Worm (Caenorhabditis elegans) whole organism, L1 larva: ENCODE data around the gene R07E3.6.

Experiments used
- lsy-2 ChIP-seq, 2 experiments: fragments of 150-350 bp; optimal IDR thresholded peaks; 2 replicates each; lab custom pipeline; 2014; ENCODE audit warnings: missing biosample characterization in 2 of 2, missing genetic modification characterization in 2 of 2
- mdl-1 ChIP-seq, 2 experiments: fragments of 150-350 bp; optimal IDR thresholded peaks; 2 replicates each; lab custom pipeline; 2014 to 2017; ENCODE audit warnings: missing biosample characterization in 2 of 2, missing genetic modification characterization in 2 of 2, inconsistent platforms in 1 of 2
- nhr-77 ChIP-seq: fragments of 150-350 bp; optimal IDR thresholded peaks from 2 replicates; lab custom pipeline; 2014; ENCODE audit warnings: missing biosample characterization, missing genetic modification characterization
- ztf-11 ChIP-seq, 2 experiments: sonication (generic microtip); optimal IDR thresholded peaks; 2 replicates each; lab custom pipeline; 2016 to 2017; ENCODE audit warnings: missing genetic modification characterization in 2 of 2, missing biosample characterization in 1 of 2, missing compliant biosample characterization in 1 of 2

DNA sequence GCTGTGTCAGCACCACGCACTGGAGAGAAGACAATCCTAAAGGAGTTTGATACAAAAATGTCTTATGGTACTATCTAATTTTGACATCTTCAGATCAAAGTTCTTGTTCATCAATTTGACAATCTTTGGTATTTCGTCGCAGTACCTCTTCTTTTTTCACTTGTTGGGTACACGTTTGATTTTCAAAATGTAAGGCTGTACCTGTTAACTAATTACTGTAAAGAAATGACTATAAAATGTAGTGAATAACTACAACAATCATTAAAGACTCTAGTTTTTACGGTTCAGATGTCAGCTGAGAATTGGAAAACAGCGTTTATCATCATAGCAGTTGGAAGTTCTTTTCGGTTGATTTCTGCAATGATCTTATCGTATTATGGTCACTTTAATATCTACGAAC lies 40.4 kb upstream of the R07E3.6 start:
- no peak for TF ChIP-seq lsy-2 (tag; optimal IDR thresholded peaks at IDR 0.05; lab: Kevin White, UChicago)
- TF ChIP-seq nhr-77 (tag; lab: Kevin White, UChicago), result no peak
- TF ChIP-seq ztf-11 (tag; optimal IDR thresholded peaks at IDR 0.05; lab: Kevin White, UChicago), result no peak
- TF ChIP-seq mdl-1 (tag; optimal IDR thresholded peaks at IDR 0.05; lab: Kevin White, UChicago), result no peak
